Worm (Caenorhabditis elegans) whole organism, young adult: ENCODE results near the gene R08B4.3.

Source experiments
- B0336.3 ChIP-seq: fragments of 200-800 bp; sonication (Bioruptor generic); IDR thresholded peaks from 2 replicates; pipeline ENCODE4 v1.3.6; 2022; ENCODE audit warnings: missing genetic modification characterization, missing compliant biosample characterization
- F49E8.2 ChIP-seq: sonication (generic microtip); optimal IDR thresholded peaks from 3 replicates; lab custom pipeline; 2017; ENCODE audit warnings: missing genetic modification characterization, mild to moderate bottlenecking, missing compliant biosample characterization, antibody characterized with exemption, moderate library complexity; ENCODE audit not compliant: insufficient read depth
- K11D2.4 ChIP-seq: fragments of 200-800 bp; sonication (Bioruptor generic); IDR thresholded peaks from 2 replicates; pipeline ENCODE4 v1.3.6; 2022; ENCODE audit warnings: missing genetic modification reagents, missing genetic modification characterization, missing compliant biosample characterization
- Y53G8AR.9 ChIP-seq: fragments of 200-800 bp; sonication (Bioruptor generic); conservative IDR thresholded peaks from 2 replicates; pipeline ENCODE4 v1.3.6; 2022; ENCODE audit warnings: missing genetic modification reagents, missing genetic modification characterization, missing compliant biosample characterization
- Y67H2A.10 ChIP-seq: fragments of 200-800 bp; sonication (Bioruptor generic); conservative IDR thresholded peaks from 2 replicates; pipeline ENCODE4 v1.3.6; 2022; ENCODE audit warnings: missing genetic modification reagents, missing genetic modification characterization, missing compliant biosample characterization
- ZK185.1 ChIP-seq: sonication (generic microtip); optimal IDR thresholded peaks from 2 replicates; lab custom pipeline; 2016; ENCODE audit warnings: mild to moderate bottlenecking, missing genetic modification characterization, missing compliant biosample characterization; ENCODE audit not compliant: poor library complexity, severe bottlenecking
- atf-7 ChIP-seq: sonication (generic microtip); optimal IDR thresholded peaks from 2 replicates; lab custom pipeline; 2017; ENCODE audit warnings: mild to moderate bottlenecking, missing genetic modification characterization, missing compliant biosample characterization
- bed-1 ChIP-seq: fragments of 200-800 bp; sonication (Bioruptor generic); IDR thresholded peaks from 2 replicates; pipeline ENCODE4 v1.3.6; 2022; ENCODE audit warnings: missing genetic modification reagents, missing genetic modification characterization, missing compliant biosample characterization
- ccch-3 ChIP-seq: fragments of 200-800 bp; sonication (Bioruptor generic); optimal IDR thresholded peaks from 2 replicates; lab custom pipeline; 2018; ENCODE audit warnings: mild to moderate bottlenecking, missing genetic modification characterization, missing compliant biosample characterization
- cebp-2 ChIP-seq: fragments of 200-800 bp; sonication (Bioruptor generic); IDR thresholded peaks from 2 replicates; pipeline ENCODE4 v1.3.6; 2022; ENCODE audit warnings: missing genetic modification characterization, missing compliant biosample characterization
- ceh-58 ChIP-seq: fragments of 200-800 bp; sonication (Bioruptor generic); IDR thresholded peaks from 2 replicates; pipeline ENCODE4 v1.3.6; 2022; ENCODE audit warnings: missing genetic modification characterization, missing compliant biosample characterization
- efl-1 ChIP-seq: fragments of 150-350 bp; optimal IDR thresholded peaks from 2 replicates; lab custom pipeline; 2014; ENCODE audit warnings: missing biosample characterization, missing genetic modification reagents, missing genetic modification characterization
- egl-18 ChIP-seq: fragments of 200-800 bp; sonication (Bioruptor generic); IDR thresholded peaks from 2 replicates; pipeline ENCODE4 v1.3.6; 2022; ENCODE audit warnings: missing genetic modification reagents, missing genetic modification characterization, missing compliant biosample characterization
- egrh-3 ChIP-seq: fragments of 200-800 bp; sonication (Bioruptor generic); IDR thresholded peaks from 2 replicates; pipeline ENCODE4 v1.3.6; 2022; ENCODE audit warnings: missing genetic modification reagents, missing genetic modification characterization, missing compliant biosample characterization
- ets-4 ChIP-seq: fragments of 200-800 bp; sonication (Bioruptor generic); optimal IDR thresholded peaks from 2 replicates; lab custom pipeline; 2018; ENCODE audit warnings: mild to moderate bottlenecking, missing genetic modification characterization, missing compliant biosample characterization
- gei-17 ChIP-seq: fragments of 200-800 bp; sonication (Bioruptor generic); optimal IDR thresholded peaks from 2 replicates; lab custom pipeline; 2018; ENCODE audit warnings: mild to moderate bottlenecking, missing genetic modification characterization, missing compliant biosample characterization
- lsl-1 ChIP-seq: fragments of 200-800 bp; sonication (Bioruptor generic); optimal IDR thresholded peaks from 2 replicates; lab custom pipeline; 2018; ENCODE audit warnings: mild to moderate bottlenecking, missing genetic modification characterization, moderate library complexity, missing compliant biosample characterization
- mcd-1 ChIP-seq: fragments of 200-800 bp; sonication (Bioruptor generic); IDR thresholded peaks from 2 replicates; pipeline ENCODE4 v1.3.6; 2022; ENCODE audit warnings: missing genetic modification reagents, missing genetic modification characterization, missing compliant biosample characterization
- mes-4 ChIP-seq: sonication (generic microtip); optimal IDR thresholded peaks from 2 replicates; lab custom pipeline; 2016; ENCODE audit warnings: missing genotype, missing genetic modification characterization, missing compliant biosample characterization
- nfya-1 ChIP-seq: sonication (generic microtip); optimal IDR thresholded peaks from 2 replicates; lab custom pipeline; 2017; ENCODE audit warnings: antibody characterized with exemption, missing compliant biosample characterization, missing genetic modification characterization, borderline replicate concordance; ENCODE audit not compliant: insufficient read depth
- nhr-80 ChIP-seq: sonication (generic microtip); optimal IDR thresholded peaks from 2 replicates; lab custom pipeline; 2016; ENCODE audit warnings: missing genetic modification characterization, missing compliant biosample characterization
- pbrm-1 ChIP-seq: fragments of 200-800 bp; sonication (Bioruptor generic); IDR thresholded peaks from 2 replicates; pipeline ENCODE4 v1.3.6; 2022; ENCODE audit warnings: missing genetic modification reagents, missing genetic modification characterization, missing compliant biosample characterization
- pha-4 ChIP-seq: fragments of 150-350 bp; sonication (generic microtip); optimal IDR thresholded peaks from 2 replicates; lab custom pipeline; 2014; ENCODE audit warnings: missing biosample characterization, missing genetic modification reagents, missing genetic modification characterization
- repo-1 ChIP-seq: sonication (generic microtip); optimal IDR thresholded peaks from 2 replicates; lab custom pipeline; 2017; ENCODE audit warnings: mild to moderate bottlenecking, missing genetic modification characterization, missing compliant biosample characterization
- sptf-2 ChIP-seq: fragments of 200-800 bp; sonication (Bioruptor generic); optimal IDR thresholded peaks from 2 replicates; lab custom pipeline; 2018; ENCODE audit warnings: mild to moderate bottlenecking, missing genetic modification characterization, missing compliant biosample characterization
- tbx-9 ChIP-seq: sonication (generic microtip); optimal IDR thresholded peaks from 2 replicates; lab custom pipeline; 2016; ENCODE audit warnings: borderline replicate concordance, missing genetic modification characterization, inconsistent platforms, missing compliant biosample characterization
- xnd-1 ChIP-seq: sonication (generic microtip); optimal IDR thresholded peaks from 2 replicates; lab custom pipeline; 2016; ENCODE audit warnings: missing genotype, missing genetic modification reagents, missing genetic modification characterization, missing compliant biosample characterization
- zim-3 ChIP-seq: sonication (generic microtip); optimal IDR thresholded peaks from 2 replicates; lab custom pipeline; 2017; ENCODE audit warnings: mild to moderate bottlenecking, missing genetic modification characterization, moderate library complexity, missing compliant biosample characterization
- ztf-22 ChIP-seq: fragments of 200-800 bp; sonication (Bioruptor generic); optimal IDR thresholded peaks from 2 replicates; lab custom pipeline; 2018; ENCODE audit warnings: mild to moderate bottlenecking, missing genetic modification characterization, moderate library complexity, missing compliant biosample characterization
- ztf-28 ChIP-seq: fragments of 200-800 bp; sonication (Bioruptor generic); IDR thresholded peaks from 2 replicates; pipeline ENCODE4 v1.3.6; 2022; ENCODE audit warnings: missing genetic modification reagents, missing genetic modification characterization, missing compliant biosample characterization

R08B4.3 gene

DNA sequence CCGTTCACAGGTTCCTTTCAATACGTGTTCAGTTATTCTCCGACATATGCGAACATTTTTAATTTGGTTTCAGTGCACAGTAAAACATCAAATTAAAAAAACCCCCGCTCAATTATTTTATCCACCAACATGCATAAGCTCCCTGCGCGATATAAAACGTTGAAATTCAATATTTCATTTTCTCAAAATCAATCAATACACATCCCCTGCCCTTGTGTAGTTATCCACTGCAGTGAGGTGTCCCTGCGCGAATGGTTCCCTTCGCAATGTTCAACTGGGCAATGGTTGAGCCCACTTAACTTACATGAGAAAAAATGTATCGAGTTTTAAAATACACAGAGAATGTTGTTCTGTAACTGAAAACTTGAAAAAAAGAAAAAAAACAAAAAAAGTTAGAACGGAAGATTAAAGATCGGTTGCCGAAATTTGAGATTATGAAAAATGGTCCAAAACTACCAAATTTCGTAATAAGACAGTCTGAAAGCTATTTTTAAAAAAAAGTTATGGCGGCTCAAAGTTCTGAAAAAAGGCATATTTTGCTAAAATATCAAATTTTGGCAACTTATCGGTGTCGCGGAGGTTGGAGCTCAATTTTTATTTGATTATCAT, 26.7 kb downstream of the R08B4.3 start (continued):
- TF ChIP-seq efl-1 (GFP tag; lab: Kevin White, UChicago) (no peak), xnd-1 (no peak), K11D2.4 (GFP tag; lab: Robert Waterston, UW) (peak; percentile 100), mes-4 (tag; lab: Kevin White, UChicago) (no peak), tbx-9 (tag; lab: Kevin White, UChicago) (peak; percentile 55), nfya-1 (tag; lab: Kevin White, UChicago) (no peak), Y53G8AR.9 (GFP tag; lab: Robert Waterston, UW) (peak; percentile 100), zim-3 (tag; lab: Kevin White, UChicago) (peak; percentile 95), F49E8.2 (tag; lab: Kevin White, UChicago) (no peak), ccch-3 (GFP tag; lab: Kevin White, UChicago) (peak; percentile 96), atf-7 (tag; lab: Kevin White, UChicago) (peak; percentile 99), pbrm-1 (peak; percentile 98), repo-1 (tag; lab: Kevin White, UChicago) (peak; percentile 100), ets-4 (GFP tag; lab: Kevin White, UChicago) (peak; percentile 96), ztf-28 (GFP tag; lab: Robert Waterston, UW) (peak; percentile 59; the same call in 1 of the 2 replicates), egl-18 (peak; percentile 98)

DNA sequence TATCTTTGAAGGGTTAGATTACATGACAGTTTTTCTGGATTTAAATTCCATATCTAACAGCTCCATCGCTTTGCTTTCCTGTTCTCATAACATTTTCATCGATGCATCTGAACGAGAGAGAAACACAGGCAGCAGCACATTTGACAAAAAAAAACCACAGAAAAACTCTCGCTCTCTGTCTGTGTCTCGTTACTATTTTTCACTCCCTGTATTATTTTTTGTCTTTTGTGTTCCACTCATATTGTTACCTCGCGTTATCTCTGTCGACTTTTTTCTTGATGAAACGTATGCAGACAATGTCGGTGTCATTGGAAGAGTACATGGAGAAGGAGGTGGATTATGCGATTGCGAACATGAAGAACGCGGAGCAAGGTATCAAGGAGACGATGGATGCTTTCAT, 31.9 kb downstream of the R08B4.3 start, which contains the start of gene W04G3.11:
TSS of gene W04G3.11 (plus strand) at position 244 of the 400 bp plus-strand sequence.
- TF ChIP-seq gei-17 (GFP tag; lab: Kevin White, UChicago) (no peak), nhr-80 (tag; lab: Kevin White, UChicago) (peak; percentile 58)
- TF ChIP-seq, all 124 proteins: peak for 1

DNA sequence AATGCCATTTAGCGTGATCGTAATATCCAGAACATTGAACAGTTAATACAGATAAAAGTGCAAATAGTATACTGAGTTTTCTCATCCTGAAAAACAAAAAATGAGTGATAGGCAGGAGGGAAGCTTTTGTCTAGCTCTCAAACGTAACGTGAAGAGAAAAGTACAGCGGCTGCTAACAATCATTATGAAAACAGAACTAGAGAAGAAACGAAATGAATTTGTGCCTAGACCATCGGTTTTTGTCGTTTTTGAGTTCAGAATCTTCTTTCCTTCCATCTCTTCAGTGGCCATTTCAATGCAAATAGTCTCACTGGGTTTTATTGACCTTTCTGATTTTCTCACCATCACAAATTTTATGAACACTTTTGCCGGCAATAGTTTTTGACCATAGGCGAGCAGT, 35.6 kb downstream of the R08B4.3 start, which contains the start of gene W04G3.7:
TSS of gene W04G3.7 (minus strand) at position 101 of the 400 bp plus-strand sequence.
- TF ChIP-seq ztf-22 (GFP tag; lab: Kevin White, UChicago) (no peak), cebp-2 (GFP tag; lab: Robert Waterston, UW) (no peak), F49E8.2 (tag; lab: Kevin White, UChicago) (no peak), Y67H2A.10 (no peak), B0336.3 (GFP tag; lab: Robert Waterston, UW) (no peak), mcd-1 (GFP tag; lab: Robert Waterston, UW) (no peak), bed-1 (GFP tag; lab: Robert Waterston, UW) (no peak), lsl-1 (GFP tag; lab: Kevin White, UChicago) (no peak)

DNA sequence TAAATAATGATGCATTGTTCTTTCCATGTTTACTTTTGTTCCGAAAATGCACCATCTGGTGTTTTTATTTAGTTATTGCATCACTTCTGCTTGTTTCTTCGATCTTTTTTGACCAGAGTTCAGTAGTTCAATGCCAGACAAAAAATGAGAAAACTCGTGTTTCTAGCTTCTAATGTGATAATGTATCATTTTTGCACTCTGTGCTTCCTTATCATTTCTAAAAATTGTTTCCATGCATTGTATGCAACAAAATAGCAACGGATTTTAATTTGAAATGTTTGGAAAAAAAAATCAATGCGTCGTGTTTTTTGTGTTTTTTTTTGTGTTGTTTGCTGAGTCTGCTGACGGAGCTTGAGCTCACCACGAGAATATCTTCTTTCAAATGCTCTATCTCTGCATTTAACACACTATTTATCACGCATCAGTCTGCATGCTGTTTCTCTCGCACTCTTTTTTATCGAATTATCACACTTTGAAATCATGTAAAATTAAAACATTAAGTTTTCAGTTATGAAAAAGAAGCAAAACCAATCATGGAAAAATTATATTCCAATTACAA, 40.6 kb downstream of the R08B4.3 start, which contains the start of gene sulp-7:
TSS of gene sulp-7 (plus strand) at position 509 of the 559 bp plus-strand sequence.
- TF ChIP-seq nhr-80 (tag; lab: Kevin White, UChicago) (peak; percentile 35), sptf-2 (no peak)

DNA sequence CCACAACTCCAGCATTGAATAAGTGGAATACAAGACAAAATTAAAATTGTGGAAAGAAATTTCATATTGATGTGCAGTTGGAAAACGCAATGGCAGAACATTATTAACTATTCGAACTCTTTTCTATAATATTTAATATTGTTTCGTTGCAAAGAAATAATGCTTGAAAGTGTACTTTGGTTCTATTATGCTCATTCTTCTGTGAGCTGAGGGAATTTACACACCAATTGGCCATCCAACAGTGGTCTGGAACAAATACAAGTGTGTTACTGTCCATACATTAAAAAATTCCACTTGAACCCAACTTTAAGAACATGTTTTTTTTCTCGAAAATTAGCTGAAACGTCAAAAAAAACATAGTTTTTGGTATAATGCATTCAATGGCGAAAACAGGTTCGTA, 41.1 kb downstream of the R08B4.3 start, which contains the start of gene W04G3.13:
TSS of gene W04G3.13 (minus strand) at position 101 of the 400 bp plus-strand sequence.
- TF ChIP-seq ceh-58 (no peak), repo-1 (tag; lab: Kevin White, UChicago) (no peak), ZK185.1 (no peak), ztf-22 (GFP tag; lab: Kevin White, UChicago) (no peak), egrh-3 (GFP tag; lab: Robert Waterston, UW) (no peak), pha-4 (tag; lab: Kevin White, UChicago) (no peak)
- TF ChIP-seq, all 124 proteins: peak for 0
